Fruit fly (Drosophila melanogaster) whole organism, pupa: Measurements from ENCODE around the gene betaGlu.

ENCODE experiments used
- CG10348 ChIP-seq: fragments of 200-800 bp; sonication (Bioruptor generic); IDR thresholded peaks from 2 replicates; pipeline ENCODE4 v1.3.6; 2022; ENCODE audit warnings: missing biosample characterization, missing genetic modification characterization
- CG12605 ChIP-seq: fragments of 200-800 bp; sonication (Bioruptor generic); IDR thresholded peaks from 2 replicates; pipeline ENCODE4 v1.3.6; 2022; ENCODE audit warnings: missing biosample characterization, missing genetic modification characterization
- CG13204 ChIP-seq: fragments of 200-800 bp; sonication (Bioruptor generic); optimal IDR thresholded peaks from 2 replicates; lab custom pipeline; 2018; ENCODE audit warnings: missing biosample characterization, mild to moderate bottlenecking, missing genetic modification characterization, moderate library complexity
- CG14655 ChIP-seq: fragments of 200-800 bp; sonication (Bioruptor generic); optimal IDR thresholded peaks from 3 replicates; lab custom pipeline; 2017; ENCODE audit warnings: mild to moderate bottlenecking, missing biosample characterization, missing genetic modification reagents, missing genetic modification characterization
- CG15710 ChIP-seq: fragments of 200-800 bp; sonication (Bioruptor generic); optimal IDR thresholded peaks from 2 replicates; lab custom pipeline; 2018; ENCODE audit warnings: missing biosample characterization, mild to moderate bottlenecking, missing genetic modification characterization, moderate library complexity
- CG17806 ChIP-seq: fragments of 200-800 bp; sonication (Bioruptor generic); optimal IDR thresholded peaks from 2 replicates; lab custom pipeline; 2018; ENCODE audit warnings: missing biosample characterization, mild to moderate bottlenecking, missing genetic modification characterization, moderate library complexity
- CG32121 ChIP-seq: fragments of 200-800 bp; sonication (Bioruptor generic); IDR thresholded peaks from 2 replicates; pipeline ENCODE4 v1.3.6; 2022; ENCODE audit warnings: missing biosample characterization, missing genetic modification characterization
- CG34367 ChIP-seq: fragments of 200-800 bp; sonication (Bioruptor generic); optimal IDR thresholded peaks from 2 replicates; lab custom pipeline; 2018; ENCODE audit warnings: missing biosample characterization, mild to moderate bottlenecking, missing genetic modification characterization
- CG4496 ChIP-seq: fragments of 200-800 bp; sonication (Bioruptor generic); IDR thresholded peaks from 3 replicates; pipeline ENCODE4 v1.3.6; 2022; ENCODE audit warnings: missing biosample characterization, missing genetic modification characterization
- CG8159 ChIP-seq: fragments of 200-800 bp; sonication (Bioruptor generic); optimal IDR thresholded peaks from 3 replicates; lab custom pipeline; 2018; ENCODE audit warnings: missing biosample characterization, mild to moderate bottlenecking, missing genetic modification characterization, moderate library complexity
- CG8301 ChIP-seq: fragments of 200-800 bp; sonication (Bioruptor generic); optimal IDR thresholded peaks from 2 replicates; lab custom pipeline; 2018; ENCODE audit warnings: missing biosample characterization, mild to moderate bottlenecking, missing genetic modification characterization
- CG9948 ChIP-seq: fragments of 200-800 bp; sonication (Bioruptor generic); optimal IDR thresholded peaks from 2 replicates; lab custom pipeline; 2018; ENCODE audit warnings: missing biosample characterization, mild to moderate bottlenecking, missing genetic modification characterization, moderate library complexity
- D1 ChIP-seq: fragments of 200-800 bp; sonication (Bioruptor generic); optimal IDR thresholded peaks from 2 replicates; lab custom pipeline; 2018; ENCODE audit warnings: missing biosample characterization, mild to moderate bottlenecking, missing genetic modification characterization, moderate library complexity
- EcR ChIP-seq: fragments of 200-800 bp; sonication (Bioruptor generic); optimal IDR thresholded peaks from 3 replicates; lab custom pipeline; 2019; ENCODE audit warnings: missing biosample characterization, missing genetic modification characterization, mild to moderate bottlenecking, moderate library complexity, missing genetic modification reagents
- Ets98B ChIP-seq: fragments of 200-800 bp; sonication (Bioruptor generic); IDR thresholded peaks from 2 replicates; pipeline ENCODE4 v1.3.6; 2022; ENCODE audit warnings: missing biosample characterization, missing genetic modification characterization
- Pif1A ChIP-seq: fragments of 200-800 bp; sonication (Bioruptor generic); optimal IDR thresholded peaks from 3 replicates; lab custom pipeline; 2016; ENCODE audit warnings: missing biosample characterization, missing genetic modification characterization
- Pif1B ChIP-seq: fragments of 200-800 bp; sonication (Bioruptor generic); optimal IDR thresholded peaks from 3 replicates; lab custom pipeline; 2016; ENCODE audit warnings: missing biosample characterization, missing genetic modification characterization
- Snoo ChIP-seq: fragments of 200-800 bp; sonication (Bioruptor generic); optimal IDR thresholded peaks from 3 replicates; lab custom pipeline; 2017; ENCODE audit warnings: missing biosample characterization, mild to moderate bottlenecking, missing genetic modification characterization, inconsistent platforms
- fd96Ca ChIP-seq: fragments of 200-800 bp; sonication (Bioruptor generic); IDR thresholded peaks from 3 replicates; pipeline ENCODE4 v1.3.6; 2022; ENCODE audit warnings: missing biosample characterization, missing genetic modification characterization
- gl ChIP-seq: fragments of 200-800 bp; sonication (Bioruptor generic); optimal IDR thresholded peaks from 2 replicates; lab custom pipeline; 2018; ENCODE audit warnings: missing biosample characterization, mild to moderate bottlenecking, missing genetic modification characterization
- rn ChIP-seq: fragments of 200-800 bp; sonication (Bioruptor generic); IDR thresholded peaks from 2 replicates; pipeline ENCODE4 v1.3.6; 2022; ENCODE audit warnings: missing biosample characterization, missing genetic modification characterization

The betaGlu gene

DNA sequence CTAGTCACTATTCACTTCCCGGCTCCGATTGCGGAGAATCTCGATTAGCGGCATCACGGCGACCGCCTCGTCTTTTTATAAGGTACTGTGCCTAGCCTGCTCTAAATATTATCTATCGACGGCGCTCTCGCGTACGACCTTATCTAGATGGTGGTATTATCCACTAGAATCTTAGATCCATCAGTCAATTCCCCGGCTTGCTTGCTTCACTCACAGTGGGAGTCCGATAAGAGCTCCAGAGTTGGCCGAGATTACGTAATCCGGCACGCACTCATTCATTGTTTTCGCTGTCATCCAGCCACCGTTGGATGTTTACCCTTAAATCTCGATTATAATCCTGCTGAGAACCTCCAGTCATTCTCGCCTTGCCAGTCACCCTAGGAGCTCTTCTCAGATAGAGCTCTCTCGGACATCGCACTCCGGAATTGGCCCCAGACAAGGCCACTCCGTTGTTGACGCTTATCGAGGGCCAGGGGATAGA, 10.1 kb downstream of the betaGlu start, which contains the start of gene Smvt:
Smvt (minus strand) TSS at position 51 of the 481 bp plus-strand sequence.
- no peak for TF ChIP-seq Pif1B (GFP tag; lab: Kevin White, UChicago)
- TF ChIP-seq CG34367 (tag; lab: Kevin White, UChicago): no peak
- TF ChIP-seq EcR (GFP tag; lab: Kevin White, UChicago): peak; percentile 45
- TF ChIP-seq CG4496 (GFP tag; lab: Robert Waterston, UW): 0 out of 3 replicates have a peak, but pooled peaks have one; percentile 29
- TF ChIP-seq Ets98B (GFP tag; lab: Robert Waterston, UW): no peak
- TF ChIP-seq CG10348 (GFP tag; lab: Robert Waterston, UW): no peak
- TF ChIP-seq, all 21 proteins: peak for 2

DNA sequence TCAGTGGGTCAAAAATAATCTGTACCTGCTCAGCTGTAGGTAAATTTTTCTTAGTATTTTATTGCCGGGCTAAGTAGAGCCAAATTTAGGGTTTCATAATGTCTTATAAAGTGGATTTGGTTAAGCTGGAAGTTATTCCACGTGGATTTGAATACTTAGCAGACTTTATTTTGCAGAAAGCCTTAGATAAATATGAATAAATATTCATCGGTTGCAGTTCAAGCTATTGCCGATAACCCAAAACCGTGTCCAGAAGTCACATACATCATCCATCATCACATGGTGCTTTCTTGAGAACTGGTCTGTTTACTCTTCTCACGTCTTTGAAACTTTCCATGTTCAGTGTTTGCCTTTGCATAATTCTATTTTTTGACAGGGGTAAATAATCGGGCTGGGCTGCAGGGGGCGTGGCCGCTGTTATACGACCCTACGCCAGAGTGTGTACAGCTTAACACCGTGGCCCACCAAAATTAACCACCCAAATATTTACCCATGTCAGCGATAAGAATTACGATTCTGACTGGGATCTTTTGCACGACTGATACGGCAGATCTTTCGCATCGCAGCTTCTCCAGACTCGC, 13.0 kb downstream of the betaGlu start, which contains the start of gene CG2187:
CG2187 (minus strand) TSS at position 51 of the 581 bp plus-strand sequence.
- TF ChIP-seq Snoo (tag; lab: Kevin White, UChicago) (no peak), fd96Ca (GFP tag; lab: Robert Waterston, UW) (no peak), CG4496 (GFP tag; lab: Robert Waterston, UW) (no peak), CG13204 (GFP tag; lab: Kevin White, UChicago) (no peak), CG10348 (GFP tag; lab: Robert Waterston, UW) (no peak), CG32121 (GFP tag; lab: Robert Waterston, UW) (no peak), CG12605 (GFP tag; lab: Robert Waterston, UW) (no peak)

DNA sequence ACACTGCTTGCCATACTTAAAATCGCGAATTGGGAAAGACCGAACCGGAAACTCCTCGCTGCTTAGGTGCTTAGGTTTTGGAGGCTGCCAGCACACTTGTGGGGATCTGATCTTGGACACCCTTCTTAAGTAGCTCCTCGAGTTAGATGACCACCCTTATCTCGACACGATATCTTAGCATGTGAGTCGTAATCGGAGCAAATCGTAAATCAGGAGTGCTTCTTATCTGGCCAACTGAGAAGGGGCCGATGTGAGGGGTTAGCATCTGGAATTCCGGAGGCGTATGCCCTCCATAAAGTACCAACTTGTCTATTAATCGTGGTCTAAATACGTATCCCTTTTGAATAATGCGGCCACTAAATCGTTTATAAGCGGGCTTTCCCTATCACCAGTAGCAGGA, 17.0 kb downstream of the betaGlu start, which contains the start of gene salt:
salt (minus strand) TSS at position 101 of the 400 bp plus-strand sequence.
- TF ChIP-seq D1 (tag; lab: Kevin White, UChicago) (no peak), Pif1A (GFP tag; lab: Kevin White, UChicago) (no peak), CG13204 (GFP tag; lab: Kevin White, UChicago) (no peak), CG4496 (GFP tag; lab: Robert Waterston, UW) (no peak), CG34367 (tag; lab: Kevin White, UChicago) (no peak), CG12605 (GFP tag; lab: Robert Waterston, UW) (no peak), fd96Ca (GFP tag; lab: Robert Waterston, UW) (no peak), Snoo (tag; lab: Kevin White, UChicago) (no peak), CG14655 (GFP tag; lab: Kevin White, UChicago) (no peak), CG32121 (GFP tag; lab: Robert Waterston, UW) (no peak), CG9948 (tag; lab: Kevin White, UChicago) (no peak)

DNA sequence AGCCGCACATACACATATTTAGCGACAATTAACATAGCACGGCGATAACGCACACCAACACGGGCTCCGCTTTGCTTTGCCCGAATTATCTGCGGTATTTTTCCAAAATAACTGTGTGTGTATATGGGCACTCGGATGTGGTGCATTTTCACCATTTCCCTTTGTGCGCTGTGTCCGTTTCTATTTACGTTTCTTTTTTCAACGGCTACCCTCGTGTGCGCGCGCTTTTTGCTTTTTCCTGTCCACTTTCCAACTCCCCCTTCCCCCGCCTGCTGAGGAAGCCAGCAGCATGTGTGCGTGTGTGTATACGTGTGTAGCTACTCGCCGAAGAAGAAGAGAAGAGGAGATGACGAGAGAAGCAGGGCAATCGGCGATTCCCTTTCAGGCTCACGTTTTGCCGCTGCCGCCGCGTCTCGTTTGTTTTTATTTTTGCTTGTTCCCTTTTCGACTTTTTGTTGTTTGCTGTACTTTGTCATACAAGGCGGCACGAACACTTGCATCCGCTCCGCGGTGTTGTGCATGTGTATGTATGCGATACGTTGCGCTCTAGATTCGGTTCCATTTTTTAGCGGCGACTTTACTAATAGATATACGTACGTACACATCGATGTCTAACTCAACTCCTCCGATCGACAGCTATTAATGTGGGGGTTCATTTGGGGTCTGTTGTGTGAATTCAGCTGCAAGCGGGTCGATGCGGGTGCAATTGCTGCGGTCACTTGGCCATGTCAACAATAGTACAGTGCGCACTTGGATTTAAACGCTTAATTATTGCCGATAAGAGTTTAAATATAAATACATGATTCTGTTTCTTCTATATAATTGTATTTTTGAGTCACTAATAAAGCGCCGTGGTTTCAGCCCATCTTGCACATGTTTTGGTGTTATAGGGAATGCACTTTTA, 23.3 kb downstream of the betaGlu start:
- TF ChIP-seq CG13204 (GFP tag; lab: Kevin White, UChicago): peak; percentile 93
- peak; percentile 69 for TF ChIP-seq EcR (GFP tag; lab: Kevin White, UChicago)
- peak; percentile 55 for TF ChIP-seq Pif1B (GFP tag; lab: Kevin White, UChicago)
- no peak for TF ChIP-seq CG14655 (GFP tag; lab: Kevin White, UChicago)
- TF ChIP-seq CG4496 (GFP tag; lab: Robert Waterston, UW): no peak
- TF ChIP-seq CG15710 (tag; lab: Kevin White, UChicago): peak; percentile 47
- TF ChIP-seq CG8159: no peak
- peak; percentile 38 for TF ChIP-seq Pif1A (GFP tag; lab: Kevin White, UChicago)
- no peak for TF ChIP-seq Snoo (tag; lab: Kevin White, UChicago)
- TF ChIP-seq gl (tag; lab: Kevin White, UChicago): peak; percentile 79
- TF ChIP-seq CG17806: peak; percentile 15
- TF ChIP-seq CG34367 (tag; lab: Kevin White, UChicago): peak; percentile 37
- TF ChIP-seq Ets98B (GFP tag; lab: Robert Waterston, UW): no peak
- no peak for TF ChIP-seq rn (GFP tag; lab: Robert Waterston, UW)
- TF ChIP-seq CG9948 (tag; lab: Kevin White, UChicago): peak; percentile 4
- TF ChIP-seq D1 (tag; lab: Kevin White, UChicago): no peak
- peak; percentile 48 for TF ChIP-seq CG8301 (tag; lab: Kevin White, UChicago)

DNA sequence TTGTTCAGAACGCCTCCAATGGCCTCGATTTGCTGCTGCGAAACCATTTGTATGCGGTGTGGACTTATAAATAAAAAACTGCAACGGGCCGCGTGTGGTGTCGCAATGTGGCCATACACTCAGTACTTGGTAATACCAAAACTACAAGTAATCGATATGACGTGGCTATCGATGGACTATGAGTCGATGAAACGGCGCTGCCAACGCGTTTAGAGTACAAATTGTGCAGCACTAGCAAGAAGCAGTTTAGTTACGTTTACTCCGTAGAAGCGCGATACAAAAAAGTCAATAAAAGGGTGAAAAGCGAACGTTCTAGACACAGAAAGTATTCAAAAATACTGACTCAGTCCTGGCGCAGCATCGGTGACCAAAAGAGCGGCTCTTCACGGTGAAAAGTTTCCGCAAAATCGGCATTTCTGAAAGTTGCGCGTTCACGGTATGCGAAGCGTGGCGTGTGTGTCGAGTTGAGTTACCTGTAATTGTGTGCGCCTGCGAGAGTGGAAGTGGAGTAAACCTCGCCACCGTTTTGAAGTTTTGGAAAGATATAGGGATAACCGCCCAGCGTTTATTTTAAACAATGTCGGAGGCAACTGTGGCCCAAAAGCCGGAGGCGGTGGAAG, 24.1 kb downstream of the betaGlu start, which contains the start of the genes nero and CG1910:
nero (minus strand) TSS at position 130 of the 620 bp plus-strand sequence.
CG1910 (plus strand) TSS at position 215 of the 620 bp plus-strand sequence.
- no peak for TF ChIP-seq CG13204 (GFP tag; lab: Kevin White, UChicago)
